Fruit fly (Drosophila melanogaster) Kc167 (cell line): ENCODE measurements around the gene CG16758.

Experiments used
- Myc ChIP-seq: fragments of >200 bp; optimal IDR thresholded peaks from 2 replicates; lab custom pipeline; 2017; ENCODE audit warnings: missing external identifiers
- Sin3A ChIP-seq: fragments of >200 bp; optimal IDR thresholded peaks from 2 replicates; lab custom pipeline; 2018; ENCODE audit warnings: missing external identifiers
- h ChIP-seq: fragments of >200 bp; optimal IDR thresholded peaks from 3 replicates; lab custom pipeline; 2018; ENCODE audit warnings: missing external identifiers
- psq ChIP-seq: fragments of >200 bp; optimal IDR thresholded peaks from 2 replicates; lab custom pipeline; 2017; ENCODE audit warnings: missing external identifiers
- ttk ChIP-seq: sonication (Bioruptor generic); optimal IDR thresholded peaks from 2 replicates; lab custom pipeline; 2017; ENCODE audit warnings: missing external identifiers

DNA sequence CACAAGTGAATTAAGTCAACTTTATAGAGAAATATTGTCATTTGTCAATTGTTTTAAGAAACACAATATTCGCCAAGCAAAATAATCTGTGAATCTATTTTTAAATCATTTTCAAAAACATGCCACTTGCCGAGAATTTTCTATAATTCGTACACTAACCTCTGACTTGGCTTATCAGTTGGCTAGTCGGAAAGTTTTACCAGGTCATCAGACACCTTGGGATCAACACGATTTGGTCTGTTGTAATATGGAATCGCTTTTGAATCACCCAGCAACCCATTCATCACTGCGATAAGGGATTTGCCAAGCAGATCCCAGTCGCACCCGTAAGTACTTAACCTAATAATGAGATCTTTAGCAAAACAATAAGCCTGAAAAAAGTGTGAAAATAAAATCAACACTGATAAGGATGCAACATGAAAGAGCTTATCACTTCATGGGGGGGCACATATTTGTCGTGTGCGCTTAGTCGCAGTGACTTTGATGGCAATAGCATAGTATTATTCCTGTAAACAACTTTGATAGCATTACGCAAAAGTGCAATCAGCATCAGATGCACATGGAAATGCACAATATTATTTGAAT, 717 bp upstream of the CG16758 start:
- TF ChIP-seq psq (lab: Kevin White, UChicago) (no peak), h (lab: Kevin White, UChicago) (no peak), ttk (lab: Kevin White, UChicago) (no peak), Sin3A (lab: Kevin White, UChicago) (no peak), Myc (no peak)
